Fruit fly (Drosophila melanogaster) ovary, adult (tissue): ENCODE data around the gene CG43779.

ENCODE experiments used
- CG17801 ChIP-seq: fragments of 200-800 bp; optimal IDR thresholded peaks from 2 replicates; lab custom pipeline; 2019; ENCODE audit warnings: missing biosample characterization, mild to moderate bottlenecking, missing genetic modification characterization, moderate library complexity; ENCODE audit not compliant: partially characterized antibody

CG43779 gene

DNA sequence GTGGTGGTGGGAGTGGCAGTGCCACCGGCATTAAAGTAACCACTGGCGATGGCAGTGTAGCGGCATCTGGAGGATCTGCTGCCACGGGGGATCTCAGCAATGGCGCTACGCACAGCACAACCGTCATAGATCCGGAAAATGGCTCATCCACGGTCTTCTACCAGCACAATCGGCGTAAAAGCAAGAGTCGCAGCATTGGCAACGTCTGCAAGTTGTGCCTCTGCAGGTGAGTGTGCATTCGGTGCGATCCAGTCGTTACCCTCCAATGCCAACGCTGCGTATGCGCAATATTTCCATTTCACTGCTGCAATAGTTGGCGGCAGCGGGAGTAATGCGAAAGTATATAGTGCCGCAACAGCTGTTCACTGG is 15.5 kb downstream of the CG43779 start:
- TF ChIP-seq CG17801 (GFP tag; lab: Kevin White, UChicago) = no peak

DNA sequence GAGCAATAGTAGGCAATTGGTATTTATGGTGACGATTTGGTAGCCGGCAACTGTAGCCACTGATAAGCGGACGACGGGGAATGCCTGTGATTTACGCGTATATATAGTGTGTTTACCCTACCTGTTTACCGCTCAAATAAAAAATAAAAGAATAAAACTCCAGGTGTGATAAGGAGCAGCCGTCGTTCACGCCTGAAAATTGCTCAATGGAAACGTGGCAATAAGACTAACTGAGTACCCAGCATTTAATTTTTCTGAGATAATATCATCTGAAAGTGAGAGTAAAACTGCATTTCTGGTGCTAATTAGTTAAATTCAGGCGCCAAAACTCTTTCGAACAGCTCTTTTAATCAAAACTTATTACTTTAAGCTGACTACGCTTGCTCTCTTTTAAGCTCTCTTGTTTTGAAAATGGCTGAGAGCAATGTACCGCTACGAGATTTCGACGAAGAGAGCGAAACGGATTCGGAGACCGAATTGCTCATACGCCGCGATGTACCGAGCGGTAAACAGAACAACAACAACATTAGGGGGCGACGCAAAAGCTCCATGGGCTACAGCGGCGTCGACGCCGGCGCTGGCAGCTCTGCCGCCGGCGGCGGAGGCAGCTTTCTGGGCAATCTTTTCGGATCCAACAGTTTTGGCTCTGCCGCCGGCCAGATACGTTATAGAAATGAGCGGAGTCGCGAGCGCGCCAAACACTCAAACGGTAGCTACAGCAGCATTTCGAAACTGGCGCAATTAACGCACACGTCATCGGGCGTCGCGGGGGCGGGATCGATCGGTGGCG is 16.1 kb downstream of the CG43779 start:
- TF ChIP-seq CG17801 (GFP tag; lab: Kevin White, UChicago) = peak; percentile 15

DNA sequence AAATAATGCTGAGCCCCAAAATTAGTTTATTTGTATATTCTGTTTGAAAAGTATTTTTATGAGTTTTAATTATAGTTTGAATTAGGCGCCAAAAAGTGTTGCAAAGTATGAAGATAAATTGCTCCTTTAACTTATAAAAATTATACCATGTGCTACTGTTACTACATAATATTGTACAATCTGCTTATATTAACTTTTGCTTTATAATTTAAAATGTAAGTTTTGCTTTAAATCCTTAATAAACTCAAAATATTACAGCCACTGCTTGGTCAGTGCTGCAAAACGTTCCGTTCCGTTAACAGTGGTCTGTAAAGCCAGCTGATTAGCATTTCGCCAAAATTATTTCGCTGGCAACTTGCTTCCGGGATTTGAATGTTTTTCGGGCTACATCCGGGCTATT is 16.9 kb downstream of the CG43779 start, which contains the start of gene CG31729:
Gene CG31729 (plus strand): TSS at position 309 of the 400 bp plus-strand sequence.
- peak; percentile 25 for TF ChIP-seq CG17801 (GFP tag; lab: Kevin White, UChicago)

- TF ChIP-seq CG17801 (GFP tag; lab: Kevin White, UChicago) = peak; percentile 81
Observed at dm6 chr2L:13286456-13286855, 20.1 kb downstream of the CG43779 start, which contains the start of the genes Drep4 and Uvrag. Gene Drep4 (minus strand): TSS chr2L:13286462. Gene Uvrag (plus strand): TSS chr2L:13286777.

dm6 chr2L:13285791-13286190 is 20.8 kb downstream of the CG43779 start:
- TF ChIP-seq CG17801 (GFP tag; lab: Kevin White, UChicago) = no peak

- TF ChIP-seq CG17801 (GFP tag; lab: Kevin White, UChicago) = no peak
Observed at dm6 chr2L:13272541-13272940, 34.0 kb downstream of the CG43779 start.

DNA sequence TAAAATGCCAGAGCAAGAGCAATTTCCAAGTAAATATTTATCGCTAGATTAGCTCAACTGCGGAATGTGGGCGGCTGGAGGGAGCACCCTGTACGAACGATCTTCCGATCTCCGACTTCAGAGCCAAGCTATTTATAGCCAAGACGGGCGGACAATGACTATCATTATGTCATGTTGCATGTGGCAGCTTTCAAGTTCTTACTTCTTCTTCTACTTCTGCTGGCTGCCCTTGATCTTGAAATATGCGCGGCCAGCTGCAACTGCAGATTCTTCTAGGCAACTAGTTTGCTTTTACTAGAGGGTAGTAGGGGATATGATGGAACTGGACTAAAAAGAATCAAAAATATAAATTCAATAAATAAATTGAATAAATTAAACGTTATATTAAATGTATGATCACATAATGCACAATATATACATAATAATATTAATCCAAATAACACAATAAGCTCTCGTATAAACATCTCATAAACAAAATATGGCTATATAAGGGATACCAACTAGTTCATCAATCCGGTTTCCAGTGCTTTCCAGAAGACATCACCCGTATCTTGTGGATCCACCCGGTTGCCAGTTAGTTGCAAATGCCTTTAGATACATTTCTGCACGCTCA is 38.4 kb downstream of the CG43779 start:
- no peak for TF ChIP-seq CG17801 (GFP tag; lab: Kevin White, UChicago)

dm6 chr2L:13266627-13267026 is 39.9 kb downstream of the CG43779 start:
- no peak for TF ChIP-seq CG17801 (GFP tag; lab: Kevin White, UChicago)

dm6 chr2L:13265776-13266175 is 40.8 kb downstream of the CG43779 start, which contains the start of gene CG31848:
Gene CG31848 (minus strand): TSS chr2L:13265876.
- TF ChIP-seq CG17801 (GFP tag; lab: Kevin White, UChicago) = no peak

dm6 chr2L:13260740-13261139 is 45.8 kb downstream of the CG43779 start, which contains the start of gene CG44085:
Gene CG44085 (plus strand): TSS chr2L:13261008.
- TF ChIP-seq CG17801 (GFP tag; lab: Kevin White, UChicago) = no peak

- TF ChIP-seq CG17801 (GFP tag; lab: Kevin White, UChicago) = no peak
Observed at dm6 chr2L:13259643-13260042, 46.9 kb downstream of the CG43779 start, which contains the start of gene CG31730. Gene CG31730 (minus strand): TSS chr2L:13259743.

dm6 chr2L:13258702-13259101 is 47.9 kb downstream of the CG43779 start:
- TF ChIP-seq CG17801 (GFP tag; lab: Kevin White, UChicago) = no peak

dm6 chr2L:13257177-13257576 is 49.4 kb downstream of the CG43779 start, which contains the start of gene Naa20B:
Gene Naa20B (plus strand): TSS chr2L:13257477.
- TF ChIP-seq CG17801 (GFP tag; lab: Kevin White, UChicago) = no peak
